Fruit fly (Drosophila melanogaster) whole organism, prepupa: ENCODE measurements around the gene alpha-Est2.

Source experiments
- CG3919 ChIP-seq: fragments of 200-800 bp; sonication (Bioruptor generic); optimal IDR thresholded peaks from 3 replicates; lab custom pipeline; 2016; ENCODE audit warnings: missing biosample characterization, missing genetic modification characterization
- CG6163 ChIP-seq: fragments of 200-800 bp; sonication (Bioruptor generic); IDR thresholded peaks from 3 replicates; pipeline ENCODE4 v1.3.6; 2022; ENCODE audit warnings: missing biosample characterization, missing genetic modification characterization
- CG6808 ChIP-seq: fragments of 200-800 bp; sonication (Bioruptor generic); optimal IDR thresholded peaks from 3 replicates; lab custom pipeline; 2017; ENCODE audit warnings: missing biosample characterization, missing genetic modification characterization, mild to moderate bottlenecking, moderate library complexity, missing genetic modification reagents
- CG6854 ChIP-seq: fragments of 200-800 bp; sonication (Bioruptor generic); optimal IDR thresholded peaks from 2 replicates; lab custom pipeline; 2017; ENCODE audit warnings: missing biosample characterization, mild to moderate bottlenecking, missing genetic modification characterization
- CG8632 ChIP-seq: fragments of 200-800 bp; sonication (Bioruptor generic); optimal IDR thresholded peaks from 3 replicates; lab custom pipeline; 2016; ENCODE audit warnings: missing biosample characterization, missing genetic modification characterization
- CG9139 ChIP-seq: fragments of 200-800 bp; sonication (Bioruptor generic); optimal IDR thresholded peaks from 3 replicates; lab custom pipeline; 2017; ENCODE audit warnings: missing biosample characterization, mild to moderate bottlenecking, missing genetic modification characterization
- Eip78C ChIP-seq: fragments of 200-800 bp; sonication (Bioruptor generic); peaks from one replicate; lab custom pipeline; 2016; ENCODE audit warnings: missing biosample characterization, missing genetic modification characterization
- Eip93F ChIP-seq: fragments of 200-800 bp; sonication (Bioruptor generic); optimal IDR thresholded peaks from 2 replicates; lab custom pipeline; 2016; ENCODE audit warnings: missing biosample characterization, mild to moderate bottlenecking, missing genetic modification characterization
- Hr39 ChIP-seq: fragments of 200-800 bp; sonication (Bioruptor generic); optimal IDR thresholded peaks from 2 replicates; lab custom pipeline; 2016; ENCODE audit warnings: missing biosample characterization, missing genetic modification characterization
- cyc ChIP-seq: fragments of 200-800 bp; sonication (Bioruptor generic); optimal IDR thresholded peaks from 3 replicates; lab custom pipeline; 2016; ENCODE audit warnings: missing biosample characterization, missing genetic modification characterization
- dsx ChIP-seq: fragments of 200-800 bp; optimal IDR thresholded peaks from 3 replicates; lab custom pipeline; 2019; ENCODE audit warnings: missing biosample characterization, mild to moderate bottlenecking, missing genetic modification characterization, moderate library complexity; ENCODE audit not compliant: poor library complexity, severe bottlenecking
- eg ChIP-seq: fragments of 200-800 bp; sonication (Bioruptor generic); IDR thresholded peaks from 3 replicates; pipeline ENCODE4 v1.3.6; 2022; ENCODE audit warnings: missing biosample characterization, missing genetic modification characterization
- net ChIP-seq: fragments of 200-800 bp; sonication (Bioruptor generic); optimal IDR thresholded peaks from 3 replicates; lab custom pipeline; 2016; ENCODE audit warnings: missing biosample characterization, missing genetic modification characterization
- topi ChIP-seq: fragments of 200-800 bp; sonication (Bioruptor generic); optimal IDR thresholded peaks from 3 replicates; lab custom pipeline; 2016; ENCODE audit warnings: missing biosample characterization, missing genetic modification characterization

dm6 chr3R:7538435-7538834 is 3.2 kb upstream of the alpha-Est2 start, which contains the start of gene alpha-Est4:
- no peak for TF ChIP-seq CG6808 (GFP tag; lab: Kevin White, UChicago)
- no peak for TF ChIP-seq CG9139
- no peak for TF ChIP-seq Hr39
- no peak for TF ChIP-seq cyc (GFP tag; lab: Kevin White, UChicago)
- TF ChIP-seq CG6854 (GFP tag; lab: Kevin White, UChicago) = no peak
- TF ChIP-seq eg = no peak
- TF ChIP-seq net = no peak
- TF ChIP-seq dsx (GFP tag; lab: Kevin White, UChicago) = no peak
- no peak for TF ChIP-seq Eip93F (GFP tag; lab: Kevin White, UChicago)
- TF ChIP-seq CG6163 (GFP tag; lab: Robert Waterston, UW) = no peak
- TF ChIP-seq CG8632 (GFP tag; lab: Kevin White, UChicago) = no peak
- no peak for TF ChIP-seq topi (GFP tag; lab: Kevin White, UChicago)
- no peak for TF ChIP-seq Eip78C (GFP tag; lab: Kevin White, UChicago)
- TF ChIP-seq CG3919 (GFP tag; lab: Kevin White, UChicago) = no peak
